Fruit fly (Drosophila melanogaster) whole organism: ENCODE data around the gene Ilp8.

Experiments
- CG8478 ChIP-seq: fragments of >200 bp; optimal IDR thresholded peaks from 2 replicates; lab custom pipeline; 2018; ENCODE audit warnings: inconsistent platforms
- Dll ChIP-seq: fragments of >200 bp; optimal IDR thresholded peaks from 2 replicates; lab custom pipeline; 2017
- EcR ChIP-seq, 2 experiments: fragments of >200 bp; optimal IDR thresholded peaks; 2 replicates each; lab custom pipeline; 2017; ENCODE audit warnings: missing biosample characterization in 2 of 2, missing genetic modification characterization in 2 of 2, missing genetic modification reagents in 2 of 2
- pan ChIP-seq: fragments of >200 bp; optimal IDR thresholded peaks from 2 replicates; lab custom pipeline; 2017
- psq ChIP-seq: fragments of >200 bp; optimal IDR thresholded peaks from 2 replicates; lab custom pipeline; 2017

DNA sequence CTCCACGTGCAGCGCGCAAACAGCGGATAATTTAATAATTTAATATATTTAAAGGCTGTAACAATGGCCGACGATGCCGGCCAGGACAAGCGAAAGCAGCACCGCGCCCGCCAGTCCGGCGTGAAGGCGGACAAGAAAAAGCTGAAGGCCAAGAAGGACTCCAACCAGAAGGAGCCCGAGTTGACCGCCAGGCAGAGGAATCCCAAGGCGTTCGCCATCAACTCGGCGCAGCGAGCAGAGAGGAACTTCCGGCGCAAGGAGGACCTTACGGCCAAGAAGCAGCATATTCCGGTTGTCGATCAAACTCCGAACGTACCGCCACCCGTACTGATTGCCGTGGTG lies 15.3 kb downstream of the Ilp8 start:
- TF ChIP-seq psq (lab: Kevin White, UChicago) (no peak), Dll (lab: Kevin White, UChicago) (peak; percentile 24), pan (lab: Kevin White, UChicago) (no peak), CG8478 (lab: Kevin White, UChicago) (no peak), EcR (GFP tag; optimal IDR thresholded peaks at IDR 0.05; lab: Kevin White, UChicago) (no peak)
